Worm (Caenorhabditis elegans) whole organism, late embryonic: ENCODE results near the gene F18A12.7.

Experiments
- K02D7.2 ChIP-seq: sonication (generic microtip); optimal IDR thresholded peaks from 2 replicates; lab custom pipeline; 2017; ENCODE audit warnings: mild to moderate bottlenecking, missing genetic modification characterization, missing compliant biosample characterization
- Y22D7AL.16 ChIP-seq: sonication (generic microtip); optimal IDR thresholded peaks from 2 replicates; lab custom pipeline; 2016; ENCODE audit warnings: missing genetic modification characterization, missing compliant biosample characterization
- ahr-1 ChIP-seq: sonication (generic microtip); optimal IDR thresholded peaks from 2 replicates; lab custom pipeline; 2016; ENCODE audit warnings: missing genetic modification characterization, missing compliant biosample characterization
- ceh-14 ChIP-seq: sonication (generic microtip); optimal IDR thresholded peaks from 2 replicates; lab custom pipeline; 2016; ENCODE audit warnings: missing genotype, missing genetic modification characterization, missing compliant biosample characterization
- ceh-18 ChIP-seq: sonication (generic microtip); optimal IDR thresholded peaks from 2 replicates; lab custom pipeline; 2016; ENCODE audit warnings: missing genetic modification characterization, missing compliant biosample characterization
- ceh-19 ChIP-seq: fragments of 200-800 bp; sonication (Bioruptor generic); optimal IDR thresholded peaks from 2 replicates; lab custom pipeline; 2018; ENCODE audit warnings: mild to moderate bottlenecking, missing genetic modification characterization, missing compliant biosample characterization
- ceh-22 ChIP-seq: sonication (generic microtip); optimal IDR thresholded peaks from 2 replicates; lab custom pipeline; 2017; ENCODE audit warnings: missing biosample characterization, missing genetic modification characterization
- ceh-30 ChIP-seq: fragments of 150-350 bp; optimal IDR thresholded peaks from 2 replicates; lab custom pipeline; 2014; ENCODE audit warnings: missing biosample characterization, missing genetic modification characterization
- ceh-34 ChIP-seq: sonication (generic microtip); optimal IDR thresholded peaks from 2 replicates; lab custom pipeline; 2016; ENCODE audit warnings: mild to moderate bottlenecking, missing genetic modification characterization, missing compliant biosample characterization
- ceh-45 ChIP-seq: fragments of 200-800 bp; sonication (Bioruptor generic); IDR thresholded peaks from 2 replicates; pipeline ENCODE4 v1.3.6; 2022; ENCODE audit warnings: missing genetic modification reagents, missing genetic modification characterization, missing compliant biosample characterization
- ceh-48 ChIP-seq: sonication (generic microtip); optimal IDR thresholded peaks from 2 replicates; lab custom pipeline; 2016; ENCODE audit warnings: missing genetic modification characterization, inconsistent platforms, missing compliant biosample characterization
- che-1 ChIP-seq: sonication (generic microtip); optimal IDR thresholded peaks from 2 replicates; lab custom pipeline; 2016; ENCODE audit warnings: mild to moderate bottlenecking, missing genetic modification characterization, missing compliant biosample characterization
- dmd-4 ChIP-seq: sonication (generic microtip); optimal IDR thresholded peaks from 2 replicates; lab custom pipeline; 2016; ENCODE audit warnings: borderline replicate concordance, missing genetic modification characterization, missing compliant biosample characterization
- elt-4 ChIP-seq: sonication (generic microtip); optimal IDR thresholded peaks from 2 replicates; lab custom pipeline; 2016; ENCODE audit warnings: missing genetic modification characterization, missing compliant biosample characterization
- eyg-1 ChIP-seq: sonication (generic microtip); optimal IDR thresholded peaks from 2 replicates; lab custom pipeline; 2016; ENCODE audit warnings: missing genotype, missing genetic modification characterization, missing compliant biosample characterization
- fkh-10 ChIP-seq: fragments of 150-350 bp; optimal IDR thresholded peaks from 2 replicates; lab custom pipeline; 2014; ENCODE audit warnings: missing biosample characterization, missing genetic modification reagents, missing genetic modification characterization
- fkh-6 ChIP-seq: sonication (generic microtip); optimal IDR thresholded peaks from 2 replicates; lab custom pipeline; 2016; ENCODE audit warnings: missing genetic modification characterization, missing compliant biosample characterization
- hlh-13 ChIP-seq: fragments of 200-800 bp; sonication (Bioruptor generic); optimal IDR thresholded peaks from 2 replicates; lab custom pipeline; 2018; ENCODE audit warnings: mild to moderate bottlenecking, missing genetic modification characterization, missing compliant biosample characterization
- hlh-30 ChIP-seq: sonication (generic microtip); optimal IDR thresholded peaks from 2 replicates; lab custom pipeline; 2017; ENCODE audit warnings: antibody characterized with exemption, missing genetic modification characterization, missing compliant biosample characterization; ENCODE audit not compliant: insufficient read depth
- hlh-8 ChIP-seq: sonication (generic microtip); optimal IDR thresholded peaks from 2 replicates; lab custom pipeline; 2016; ENCODE audit warnings: missing genotype, missing genetic modification characterization, missing compliant biosample characterization
- lim-6 ChIP-seq: sonication (generic microtip); optimal IDR thresholded peaks from 2 replicates; lab custom pipeline; 2016; ENCODE audit warnings: missing genetic modification characterization, missing compliant biosample characterization
- madf-2 ChIP-seq: sonication (generic microtip); optimal IDR thresholded peaks from 2 replicates; lab custom pipeline; 2017; ENCODE audit warnings: missing genetic modification characterization, missing compliant biosample characterization
- nfya-1 ChIP-seq: sonication (generic microtip); optimal IDR thresholded peaks from 2 replicates; lab custom pipeline; 2017; ENCODE audit warnings: missing genetic modification characterization, mild to moderate bottlenecking, missing compliant biosample characterization, antibody characterized with exemption, moderate library complexity
- npax-4 ChIP-seq: sonication (generic microtip); optimal IDR thresholded peaks from 2 replicates; lab custom pipeline; 2016; ENCODE audit warnings: missing genetic modification characterization, missing compliant biosample characterization
- odd-2 ChIP-seq: sonication (generic microtip); optimal IDR thresholded peaks from 2 replicates; lab custom pipeline; 2017; ENCODE audit warnings: antibody characterized with exemption, mild to moderate bottlenecking, missing genetic modification characterization, missing compliant biosample characterization
- pat-9 ChIP-seq: fragments of 200-800 bp; sonication (Bioruptor generic); optimal IDR thresholded peaks from 2 replicates; lab custom pipeline; 2018; ENCODE audit warnings: mild to moderate bottlenecking, missing genetic modification characterization, moderate library complexity, missing compliant biosample characterization
- pax-1 ChIP-seq: fragments of 150-350 bp; optimal IDR thresholded peaks from 2 replicates; lab custom pipeline; 2014; ENCODE audit warnings: missing biosample characterization, missing genetic modification characterization
- pha-2 ChIP-seq: sonication (generic microtip); optimal IDR thresholded peaks from 2 replicates; lab custom pipeline; 2017; ENCODE audit warnings: mild to moderate bottlenecking, missing genetic modification characterization, missing compliant biosample characterization
- pha-4 ChIP-seq: fragments of 150-350 bp; optimal IDR thresholded peaks from 2 replicates; lab custom pipeline; 2018; ENCODE audit warnings: missing biosample characterization, missing genetic modification reagents, missing genetic modification characterization
- pros-1 ChIP-seq: fragments of 150-350 bp; optimal IDR thresholded peaks from 2 replicates; lab custom pipeline; 2014; ENCODE audit warnings: missing biosample characterization, missing genetic modification reagents, missing genetic modification characterization
- ref-2 ChIP-seq: sonication (generic microtip); optimal IDR thresholded peaks from 2 replicates; lab custom pipeline; 2016; ENCODE audit warnings: missing genetic modification characterization, missing compliant biosample characterization
- rnt-1 ChIP-seq: sonication (generic microtip); optimal IDR thresholded peaks from 2 replicates; lab custom pipeline; 2016; ENCODE audit warnings: missing genetic modification characterization, missing compliant biosample characterization
- sox-4 ChIP-seq: sonication (generic microtip); optimal IDR thresholded peaks from 2 replicates; lab custom pipeline; 2017; ENCODE audit warnings: mild to moderate bottlenecking, missing genetic modification characterization, inconsistent platforms, missing compliant biosample characterization
- tbx-7 ChIP-seq: sonication (generic microtip); optimal IDR thresholded peaks from 2 replicates; lab custom pipeline; 2016; ENCODE audit warnings: missing genotype, missing genetic modification characterization, missing compliant biosample characterization
- ttx-3 ChIP-seq: sonication (generic microtip); optimal IDR thresholded peaks from 2 replicates; lab custom pipeline; 2016; ENCODE audit warnings: missing genetic modification reagents, missing genetic modification characterization, missing compliant biosample characterization

The F18A12.7 gene

ce11 chrII:3414383-3414910 lies at the start of gene F18A12.7, which contains the start of gene F18A12.2:
F18A12.7 (minus strand) TSS chrII:3414483.
F18A12.2 (plus strand) TSS chrII:3414860.
- no peak for TF ChIP-seq ceh-22 (tag; lab: Kevin White, UChicago)
- no peak for TF ChIP-seq ceh-30 (tag; lab: Kevin White, UChicago)
- no peak for TF ChIP-seq ahr-1
- no peak for TF ChIP-seq fkh-6 (tag; lab: Kevin White, UChicago)
- TF ChIP-seq eyg-1 (tag; lab: Kevin White, UChicago), result no peak
- TF ChIP-seq odd-2 (tag; lab: Kevin White, UChicago), result no peak
- TF ChIP-seq ref-2 (tag; lab: Kevin White, UChicago), result no peak
- no peak for TF ChIP-seq pha-2 (tag; lab: Kevin White, UChicago)
- TF ChIP-seq ttx-3, result no peak
- no peak for TF ChIP-seq sox-4

- TF ChIP-seq npax-4 (no peak), nfya-1 (tag; lab: Kevin White, UChicago) (no peak), K02D7.2 (tag; lab: Kevin White, UChicago) (no peak), pat-9 (tag; lab: Kevin White, UChicago) (no peak), ahr-1 (no peak), pha-4 (tag; lab: Kevin White, UChicago) (no peak), dmd-4 (tag; lab: Kevin White, UChicago) (no peak), pros-1 (tag; lab: Kevin White, UChicago) (no peak), ceh-48 (tag; lab: Kevin White, UChicago) (no peak), che-1 (tag; lab: Kevin White, UChicago) (no peak), fkh-10 (GFP tag; lab: Kevin White, UChicago) (no peak), hlh-30 (no peak), ceh-34 (tag; lab: Kevin White, UChicago) (no peak), pax-1 (no peak), ceh-14 (tag; lab: Kevin White, UChicago) (no peak), elt-4 (no peak), ceh-19 (GFP tag; lab: Kevin White, UChicago) (no peak), tbx-7 (tag; lab: Kevin White, UChicago) (no peak)
These were observed 48.8 kb upstream of the F18A12.7 start, which contains the start of gene C16C8.9 for ce11 chrII:3463097-3463496. C16C8.9 (minus strand) TSS chrII:3463197.

- TF ChIP-seq ceh-34 (tag; lab: Kevin White, UChicago) (no peak), pat-9 (tag; lab: Kevin White, UChicago) (no peak), ceh-45 (no peak), rnt-1 (tag; lab: Kevin White, UChicago) (no peak), ceh-19 (GFP tag; lab: Kevin White, UChicago) (no peak), pros-1 (tag; lab: Kevin White, UChicago) (no peak), ceh-18 (no peak), hlh-13 (GFP tag; lab: Kevin White, UChicago) (no peak), pax-1 (no peak), hlh-8 (tag; lab: Kevin White, UChicago) (no peak)
- TF ChIP-seq, all 69 proteins: peak for 0
These were observed 47.3 kb upstream of the F18A12.7 start, which contains the start of gene C16C8.8 for ce11 chrII:3461586-3461985. C16C8.8 (minus strand) TSS chrII:3461686.

- TF ChIP-seq lim-6 (tag; lab: Kevin White, UChicago) (no peak), npax-4 (no peak), Y22D7AL.16 (tag; lab: Kevin White, UChicago) (no peak), ceh-18 (no peak), fkh-10 (GFP tag; lab: Kevin White, UChicago) (no peak), pha-4 (tag; lab: Kevin White, UChicago) (no peak), madf-2 (no peak), ceh-34 (tag; lab: Kevin White, UChicago) (no peak)
- TF ChIP-seq, all 69 proteins: peak for 0
These were observed 45.8 kb upstream of the F18A12.7 start, which contains the start of gene C16C8.7 for ce11 chrII:3460048-3460447. C16C8.7 (minus strand) TSS chrII:3460148.
